Worm (Caenorhabditis elegans) whole organism, early embryonic: ENCODE results near the gene ugt-18.

Source experiments
- F13C5.2 ChIP-seq: sonication (generic microtip); optimal IDR thresholded peaks from 2 replicates; lab custom pipeline; 2017; ENCODE audit warnings: mild to moderate bottlenecking, missing genetic modification characterization, inconsistent platforms, missing compliant biosample characterization
- aly-1 ChIP-seq: sonication (generic microtip); optimal IDR thresholded peaks from 2 replicates; lab custom pipeline; 2016; ENCODE audit warnings: missing genetic modification characterization, missing compliant biosample characterization
- ama-1 ChIP-seq: fragments of 150-350 bp; optimal IDR thresholded peaks from 2 replicates; lab custom pipeline; 2014
- ceh-13 ChIP-seq: fragments of 200-800 bp; sonication (Bioruptor generic); optimal IDR thresholded peaks from 2 replicates; lab custom pipeline; 2018; ENCODE audit warnings: mild to moderate bottlenecking, missing genetic modification characterization, missing compliant biosample characterization
- ceh-36 ChIP-seq: sonication (generic microtip); optimal IDR thresholded peaks from 2 replicates; lab custom pipeline; 2016; ENCODE audit warnings: missing genetic modification characterization, inconsistent platforms, missing compliant biosample characterization
- ets-7 ChIP-seq: sonication (generic microtip); optimal IDR thresholded peaks from 2 replicates; lab custom pipeline; 2016; ENCODE audit warnings: missing genotype, missing genetic modification characterization, missing compliant biosample characterization
- flt-1 ChIP-seq: fragments of 200-800 bp; sonication (Bioruptor generic); IDR thresholded peaks from 2 replicates; pipeline ENCODE4 v1.3.6; 2022; ENCODE audit warnings: missing genetic modification characterization, missing compliant biosample characterization
- hmbx-1 ChIP-seq: sonication (generic microtip); optimal IDR thresholded peaks from 2 replicates; lab custom pipeline; 2016; ENCODE audit warnings: mild to moderate bottlenecking, missing genetic modification characterization, missing compliant biosample characterization
- hmg-4 ChIP-seq: fragments of 200-800 bp; sonication (Bioruptor generic); optimal IDR thresholded peaks from 2 replicates; lab custom pipeline; 2018; ENCODE audit warnings: mild to moderate bottlenecking, missing genetic modification characterization, missing compliant biosample characterization
- pes-1 ChIP-seq: fragments of 200-800 bp; sonication (Bioruptor generic); IDR thresholded peaks from 2 replicates; pipeline ENCODE4 v1.3.6; 2022; ENCODE audit warnings: missing genetic modification reagents, missing genetic modification characterization, missing compliant biosample characterization
- scrt-1 ChIP-seq: fragments of 200-800 bp; sonication (Bioruptor generic); IDR thresholded peaks from 2 replicates; pipeline ENCODE4 v1.3.6; 2022; ENCODE audit warnings: missing genetic modification characterization, missing compliant biosample characterization
- sea-1 ChIP-seq: fragments of 200-800 bp; sonication (Bioruptor generic); conservative IDR thresholded peaks from 2 replicates; pipeline ENCODE4 v1.3.6; 2022; ENCODE audit warnings: missing genetic modification characterization, missing compliant biosample characterization
- tra-4 ChIP-seq: sonication (generic microtip); optimal IDR thresholded peaks from 2 replicates; lab custom pipeline; 2017; ENCODE audit warnings: missing genetic modification characterization, missing compliant biosample characterization

DNA sequence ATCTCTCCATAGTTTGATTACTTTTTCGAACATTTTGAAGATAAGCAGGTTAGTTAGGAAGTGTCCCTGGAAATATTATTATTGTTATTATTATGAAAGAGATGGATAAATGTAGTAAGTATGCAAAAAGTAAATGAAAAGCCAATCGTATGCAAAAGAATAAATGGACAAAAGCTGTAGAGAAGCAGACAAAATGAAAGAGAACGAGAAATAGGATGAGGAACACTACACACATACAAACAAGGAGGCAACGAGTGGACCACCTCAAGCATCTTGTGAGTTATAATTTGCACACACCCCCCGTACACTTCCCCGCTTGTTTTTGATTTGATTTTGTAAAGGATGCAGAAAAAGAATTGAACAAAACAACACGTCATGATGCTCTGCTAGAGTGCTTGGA is 8.9 kb upstream of the ugt-18 start, which contains the start of gene ZC443.2:
- no peak for TF ChIP-seq sea-1
- no peak for TF ChIP-seq pes-1 (GFP tag; lab: Robert Waterston, UW)
- no peak for TF ChIP-seq aly-1 (tag; lab: Kevin White, UChicago)
- TF ChIP-seq F13C5.2, result no peak
- TF ChIP-seq tra-4 (tag; lab: Kevin White, UChicago), result no peak
- TF ChIP-seq ama-1 (lab: Kevin White, UChicago), result no peak
- TF ChIP-seq scrt-1 (GFP tag; lab: Robert Waterston, UW), result no peak
- TF ChIP-seq ceh-36 (tag; lab: Kevin White, UChicago), result no peak
- TF ChIP-seq flt-1 (GFP tag; lab: Robert Waterston, UW), result no peak
- no peak for TF ChIP-seq ceh-13
- TF ChIP-seq hmg-4 (GFP tag; lab: Kevin White, UChicago), result no peak
- no peak for TF ChIP-seq ets-7
- TF ChIP-seq hmbx-1, result no peak
